Worm (Caenorhabditis elegans): ENCODE measurements around the gene try-10.
A peak's percentile ranks its signal among the peaks of the same experiment; 100 is the strongest.

The try-10 gene

ce11 chrV:13013158-13013557 is at the start of gene try-10:
Gene try-10, minus strand, starts transcription at chrV:13013258.
- no peak for TF ChIP-seq fos-1 (tag; optimal IDR thresholded peaks at IDR 0.05)
- no peak for TF ChIP-seq snpc-4 (tag; optimal IDR thresholded peaks at IDR 0.05)
- TF ChIP-seq nhr-10 (tag; optimal IDR thresholded peaks at IDR 0.05) = no peak
- no peak for TF ChIP-seq nhr-12 (tag; optimal IDR thresholded peaks at IDR 0.05)
- TF ChIP-seq blmp-1 (tag; optimal IDR thresholded peaks at IDR 0.05; ENCODE audit: insufficient read depth) = no peak
- no peak for TF ChIP-seq aly-2 (tag; optimal IDR thresholded peaks at IDR 0.05)
- no peak for TF ChIP-seq C34F6.9 (tag; optimal IDR thresholded peaks at IDR 0.05)
- no peak for TF ChIP-seq sma-3 (GFP tag; optimal IDR thresholded peaks at IDR 0.05)
- no peak for TF ChIP-seq ama-1 (optimal IDR thresholded peaks at IDR 0.05)
- no peak for TF ChIP-seq unc-62 (GFP tag; optimal IDR thresholded peaks at IDR 0.05)
- TF ChIP-seq nhr-21 (tag; optimal IDR thresholded peaks at IDR 0.05) = no peak
- TF ChIP-seq ztf-1 (GFP tag; conservative IDR thresholded peaks at IDR 0.05) = no peak
- TF ChIP-seq sem-4 (tag; optimal IDR thresholded peaks at IDR 0.05) = no peak

- no peak for TF ChIP-seq lin-39 (tag; optimal IDR thresholded peaks at IDR 0.05)
Measured at ce11 chrV:13061836-13062235, 48.8 kb upstream of the try-10 start, which contains the start of gene F42E8.1. Gene F42E8.1, plus strand, starts transcription at chrV:13062136.

ce11 chrV:13053635-13054034 is 40.6 kb upstream of the try-10 start, which contains the start of gene srr-1:
Gene srr-1, minus strand, starts transcription at chrV:13053735.
- no peak for TF ChIP-seq mab-5 (tag; optimal IDR thresholded peaks at IDR 0.05)
- no peak for TF ChIP-seq sem-4 (tag; optimal IDR thresholded peaks at IDR 0.05)
- TF ChIP-seq unc-62 (GFP tag; optimal IDR thresholded peaks at IDR 0.05) = no peak
- no peak for TF ChIP-seq zag-1 (tag; optimal IDR thresholded peaks at IDR 0.05)
- TF ChIP-seq lin-39 (tag; optimal IDR thresholded peaks at IDR 0.05) = no peak
- TF ChIP-seq dmd-4 (tag; optimal IDR thresholded peaks at IDR 0.05) = no peak
- no peak for TF ChIP-seq lin-13 (GFP tag; optimal IDR thresholded peaks at IDR 0.05)
- no peak for TF ChIP-seq nhr-23 (tag; optimal IDR thresholded peaks at IDR 0.05)
- no peak for TF ChIP-seq ama-1 (optimal IDR thresholded peaks at IDR 0.05)
- no peak for TF ChIP-seq ZK546.5 (tag; optimal IDR thresholded peaks at IDR 0.05)
- TF ChIP-seq lin-11 (tag; optimal IDR thresholded peaks at IDR 0.05) = no peak
- TF ChIP-seq aly-2 (tag; optimal IDR thresholded peaks at IDR 0.05) = no peak
- TF ChIP-seq ceh-16 (tag; optimal IDR thresholded peaks at IDR 0.05) = no peak
- TF ChIP-seq nhr-11 (tag; optimal IDR thresholded peaks at IDR 0.05) = no peak
- no peak for TF ChIP-seq sma-9 (GFP tag; optimal IDR thresholded peaks at IDR 0.05)
- TF ChIP-seq sma-9 (tag; optimal IDR thresholded peaks at IDR 0.05) = no peak
- TF ChIP-seq egl-27 (tag; optimal IDR thresholded peaks at IDR 0.05) = no peak
- TF ChIP-seq C34F6.9 (tag; optimal IDR thresholded peaks at IDR 0.05) = no peak
- TF ChIP-seq alr-1 (tag; optimal IDR thresholded peaks at IDR 0.05) = no peak
- no peak for TF ChIP-seq fos-1 (tag; optimal IDR thresholded peaks at IDR 0.05)
- no peak for TF ChIP-seq sma-3 (GFP tag; optimal IDR thresholded peaks at IDR 0.05)

ce11 chrV:13049149-13049610 is 36.1 kb upstream of the try-10 start, which contains the start of gene W07G4.8:
Gene W07G4.8, minus strand, starts transcription at chrV:13049560.
- TF ChIP-seq fos-1 (tag; optimal IDR thresholded peaks at IDR 0.05) = peak; percentile 62
- TF ChIP-seq gmeb-1 (tag; optimal IDR thresholded peaks at IDR 0.05) = peak; percentile 10
- peak; percentile 50 for TF ChIP-seq sma-9 (GFP tag; optimal IDR thresholded peaks at IDR 0.05)
- no peak for TF ChIP-seq sma-9 (tag; optimal IDR thresholded peaks at IDR 0.05)
- no peak for TF ChIP-seq ztf-1 (GFP tag; conservative IDR thresholded peaks at IDR 0.05)

- TF ChIP-seq dmd-4 (tag; optimal IDR thresholded peaks at IDR 0.05) (no peak), peb-1 (tag; optimal IDR thresholded peaks at IDR 0.05) (no peak), unc-39 (tag; optimal IDR thresholded peaks at IDR 0.05) (no peak), crh-2 (tag; optimal IDR thresholded peaks at IDR 0.05) (peak; percentile 54), sma-3 (GFP tag; optimal IDR thresholded peaks at IDR 0.05) (no peak), sma-9 (GFP tag; optimal IDR thresholded peaks at IDR 0.05) (peak; percentile 38), sma-9 (tag; optimal IDR thresholded peaks at IDR 0.05) (no peak), nhr-11 (tag; optimal IDR thresholded peaks at IDR 0.05) (no peak), sem-4 (tag; optimal IDR thresholded peaks at IDR 0.05) (no peak), fos-1 (tag; optimal IDR thresholded peaks at IDR 0.05) (peak; percentile 26), ztf-4 (tag; optimal IDR thresholded peaks at IDR 0.05) (no peak), nhr-10 (tag; optimal IDR thresholded peaks at IDR 0.05) (no peak), snpc-4 (tag; optimal IDR thresholded peaks at IDR 0.05) (no peak), lin-13 (GFP tag; optimal IDR thresholded peaks at IDR 0.05) (no peak)
Measured at ce11 chrV:13047574-13048030, 34.5 kb upstream of the try-10 start, which contains the start of gene W07G4.5. Gene W07G4.5, plus strand, starts transcription at chrV:13047980.
